Worm (Caenorhabditis elegans): ENCODE measurements around the gene hen-1.

ce11 chrX:7085912-7086311, 30.9 kb downstream of the hen-1 start, which contains the start of gene C36B7.4:
- TF ChIP-seq ama-1 (optimal IDR thresholded peaks at IDR 0.05) (no peak), ama-1 (GFP tag; optimal IDR thresholded peaks at IDR 0.05) (no peak), B0019.2 (GFP tag; conservative IDR thresholded peaks at IDR 0.05) (no peak), nfya-1 (tag; optimal IDR thresholded peaks at IDR 0.05; ENCODE audit: borderline replicate concordance, insufficient read depth) (no peak), F57C9.4 (tag; optimal IDR thresholded peaks at IDR 0.05) (no peak), snpc-4 (GFP tag; optimal IDR thresholded peaks at IDR 0.05) (no peak), snpc-4 (tag; optimal IDR thresholded peaks at IDR 0.05) (no peak), K12H6.12 (tag; optimal IDR thresholded peaks at IDR 0.05) (no peak), lin-26 (GFP tag; IDR thresholded peaks at IDR 0.05) (no peak), F37B4.10 (GFP tag; IDR thresholded peaks at IDR 0.05) (no peak), lin-40 (tag; optimal IDR thresholded peaks at IDR 0.05) (no peak)

Measured in whole organism, young adult.